Worm (Caenorhabditis elegans) whole organism, L3 larva: Measurements from ENCODE around the gene ergi-2.

Experiments used
- R02D3.7 ChIP-seq: fragments of 150-350 bp; optimal IDR thresholded peaks from 2 replicates; lab custom pipeline; 2014; ENCODE audit warnings: missing biosample characterization, missing genetic modification characterization
- ama-1 ChIP-seq: fragments of 150-350 bp; optimal IDR thresholded peaks from 2 replicates; lab custom pipeline; 2018
- ceh-16 ChIP-seq: sonication (generic microtip); optimal IDR thresholded peaks from 2 replicates; lab custom pipeline; 2017; ENCODE audit warnings: missing biosample characterization, missing genetic modification characterization
- ceh-28 ChIP-seq: fragments of 150-350 bp; optimal IDR thresholded peaks from 2 replicates; lab custom pipeline; 2014; ENCODE audit warnings: missing biosample characterization, missing genetic modification reagents, missing genetic modification characterization
- ceh-82 ChIP-seq: fragments of 150-350 bp; optimal IDR thresholded peaks from 2 replicates; lab custom pipeline; 2014; ENCODE audit warnings: missing biosample characterization, missing genetic modification characterization
- ceh-9 ChIP-seq: sonication (generic microtip); optimal IDR thresholded peaks from 2 replicates; lab custom pipeline; 2018; ENCODE audit warnings: missing biosample characterization, missing genetic modification characterization
- egl-27 ChIP-seq: sonication (generic microtip); optimal IDR thresholded peaks from 4 replicates; lab custom pipeline; 2017; ENCODE audit warnings: missing biosample characterization, missing genetic modification reagents, missing genetic modification characterization
- egl-5 ChIP-seq: fragments of 150-350 bp; optimal IDR thresholded peaks from 2 replicates; lab custom pipeline; 2017; ENCODE audit warnings: missing biosample characterization, missing genetic modification reagents, missing genetic modification characterization, inconsistent platforms
- elt-1 ChIP-seq: fragments of 150-350 bp; optimal IDR thresholded peaks from 2 replicates; lab custom pipeline; 2014; ENCODE audit warnings: missing biosample characterization, missing genetic modification characterization
- elt-2 ChIP-seq: sonication (generic microtip); optimal IDR thresholded peaks from 2 replicates; lab custom pipeline; 2016; ENCODE audit warnings: missing genetic modification reagents, mild to moderate bottlenecking, missing genetic modification characterization, missing compliant biosample characterization
- elt-3 ChIP-seq, 3 experiments: fragments of 150-350 bp in 1 of 3; sonication (generic microtip) in 2 of 3; optimal IDR thresholded peaks; 2 replicates in 2 of 3; 4 replicates in 1 of 3; lab custom pipeline; 2014 to 2017; ENCODE audit warnings: missing biosample characterization in 3 of 3, missing genetic modification characterization in 3 of 3
- fkh-10 ChIP-seq: sonication (generic microtip); optimal IDR thresholded peaks from 2 replicates; lab custom pipeline; 2017; ENCODE audit warnings: missing biosample characterization, missing genetic modification reagents, missing genetic modification characterization
- fkh-2 ChIP-seq: fragments of 150-350 bp; optimal IDR thresholded peaks from 2 replicates; lab custom pipeline; 2014; ENCODE audit warnings: missing biosample characterization, missing genetic modification reagents, missing genetic modification characterization
- fos-1 ChIP-seq: fragments of 150-350 bp; optimal IDR thresholded peaks from 2 replicates; lab custom pipeline; 2014; ENCODE audit warnings: missing biosample characterization, missing genetic modification characterization
- hmg-11 ChIP-seq: sonication (generic microtip); optimal IDR thresholded peaks from 2 replicates; lab custom pipeline; 2016; ENCODE audit warnings: missing genetic modification characterization, missing compliant biosample characterization
- jun-1 ChIP-seq: fragments of 150-350 bp; optimal IDR thresholded peaks from 2 replicates; lab custom pipeline; 2014; ENCODE audit warnings: missing biosample characterization, missing genetic modification reagents, missing genetic modification characterization
- lin-15B ChIP-seq: fragments of 150-350 bp; optimal IDR thresholded peaks from 2 replicates; lab custom pipeline; 2014; ENCODE audit warnings: missing biosample characterization, missing genetic modification characterization
- lin-39 ChIP-seq: fragments of 150-350 bp; optimal IDR thresholded peaks from 2 replicates; lab custom pipeline; 2018; ENCODE audit warnings: missing biosample characterization, missing genetic modification reagents, missing genetic modification characterization
- mdl-1 ChIP-seq: fragments of 150-350 bp; optimal IDR thresholded peaks from 2 replicates; lab custom pipeline; 2014; ENCODE audit warnings: missing biosample characterization, missing genetic modification characterization
- nfya-1 ChIP-seq: sonication (generic microtip); optimal IDR thresholded peaks from 2 replicates; lab custom pipeline; 2017; ENCODE audit warnings: missing genetic modification characterization, mild to moderate bottlenecking, missing compliant biosample characterization, antibody characterized with exemption, moderate library complexity; ENCODE audit not compliant: insufficient read depth
- nhr-11 ChIP-seq: fragments of 150-350 bp; optimal IDR thresholded peaks from 2 replicates; lab custom pipeline; 2014; ENCODE audit warnings: missing biosample characterization, missing genetic modification characterization
- nhr-23 ChIP-seq: fragments of 150-350 bp; optimal IDR thresholded peaks from 2 replicates; lab custom pipeline; 2014; ENCODE audit warnings: missing biosample characterization, missing genetic modification reagents, missing genetic modification characterization
- nhr-237 ChIP-seq: fragments of 150-350 bp; optimal IDR thresholded peaks from 2 replicates; lab custom pipeline; 2014; ENCODE audit warnings: missing biosample characterization, missing genetic modification characterization
- nhr-25 ChIP-seq: sonication (generic microtip); optimal IDR thresholded peaks from 2 replicates; lab custom pipeline; 2017; ENCODE audit warnings: missing biosample characterization, missing genetic modification characterization
- nhr-28 ChIP-seq: fragments of 150-350 bp; optimal IDR thresholded peaks from 2 replicates; lab custom pipeline; 2014; ENCODE audit warnings: missing biosample characterization, missing genetic modification characterization
- nhr-43 ChIP-seq: sonication (generic microtip); optimal IDR thresholded peaks from 2 replicates; lab custom pipeline; 2016; ENCODE audit warnings: mild to moderate bottlenecking, missing genetic modification characterization, missing compliant biosample characterization; ENCODE audit not compliant: poor library complexity, severe bottlenecking
- nhr-67 ChIP-seq: fragments of 150-350 bp; optimal IDR thresholded peaks from 2 replicates; lab custom pipeline; 2014; ENCODE audit warnings: missing biosample characterization, missing genetic modification characterization
- nhr-76 ChIP-seq: fragments of 150-350 bp; sonication (generic microtip); optimal IDR thresholded peaks from 5 replicates; lab custom pipeline; 2014; ENCODE audit warnings: missing biosample characterization, missing genetic modification characterization
- nhr-77 ChIP-seq: fragments of 150-350 bp; optimal IDR thresholded peaks from 2 replicates; lab custom pipeline; 2014; ENCODE audit warnings: missing biosample characterization, missing genetic modification characterization
- pha-4 ChIP-seq: fragments of 150-350 bp; optimal IDR thresholded peaks from 2 replicates; lab custom pipeline; 2014; ENCODE audit warnings: missing biosample characterization, missing genetic modification reagents, missing genetic modification characterization
- pqm-1 ChIP-seq: fragments of 150-350 bp; optimal IDR thresholded peaks from 2 replicates; lab custom pipeline; 2017; ENCODE audit warnings: missing biosample characterization, missing genetic modification characterization, inconsistent platforms
- sea-2 ChIP-seq: fragments of 150-350 bp; sonication (generic microtip); optimal IDR thresholded peaks from 4 replicates; lab custom pipeline; 2014; ENCODE audit warnings: missing biosample characterization, missing genetic modification reagents, missing genetic modification characterization
- skn-1 ChIP-seq: fragments of 150-350 bp; optimal IDR thresholded peaks from 2 replicates; lab custom pipeline; 2014; ENCODE audit warnings: missing biosample characterization, missing genetic modification characterization
- snpc-4 ChIP-seq: fragments of 150-350 bp; optimal IDR thresholded peaks from 2 replicates; lab custom pipeline; 2014; ENCODE audit warnings: missing biosample characterization, missing genetic modification characterization
- tbx-2 ChIP-seq: sonication (generic microtip); optimal IDR thresholded peaks from 2 replicates; lab custom pipeline; 2016; ENCODE audit warnings: mild to moderate bottlenecking, missing genetic modification characterization, missing compliant biosample characterization
- unc-39 ChIP-seq: sonication (generic microtip); optimal IDR thresholded peaks from 4 replicates; lab custom pipeline; 2017; ENCODE audit warnings: missing biosample characterization, missing genetic modification characterization
- zag-1 ChIP-seq: fragments of 150-350 bp; optimal IDR thresholded peaks from 2 replicates; lab custom pipeline; 2014; ENCODE audit warnings: missing biosample characterization, missing genetic modification characterization
- ztf-11 ChIP-seq: fragments of 150-350 bp; optimal IDR thresholded peaks from 2 replicates; lab custom pipeline; 2014; ENCODE audit warnings: missing biosample characterization, missing genetic modification characterization
- ztf-4 ChIP-seq: fragments of 150-350 bp; optimal IDR thresholded peaks from 2 replicates; lab custom pipeline; 2014; ENCODE audit warnings: missing biosample characterization, missing genetic modification characterization

The ergi-2 gene

DNA sequence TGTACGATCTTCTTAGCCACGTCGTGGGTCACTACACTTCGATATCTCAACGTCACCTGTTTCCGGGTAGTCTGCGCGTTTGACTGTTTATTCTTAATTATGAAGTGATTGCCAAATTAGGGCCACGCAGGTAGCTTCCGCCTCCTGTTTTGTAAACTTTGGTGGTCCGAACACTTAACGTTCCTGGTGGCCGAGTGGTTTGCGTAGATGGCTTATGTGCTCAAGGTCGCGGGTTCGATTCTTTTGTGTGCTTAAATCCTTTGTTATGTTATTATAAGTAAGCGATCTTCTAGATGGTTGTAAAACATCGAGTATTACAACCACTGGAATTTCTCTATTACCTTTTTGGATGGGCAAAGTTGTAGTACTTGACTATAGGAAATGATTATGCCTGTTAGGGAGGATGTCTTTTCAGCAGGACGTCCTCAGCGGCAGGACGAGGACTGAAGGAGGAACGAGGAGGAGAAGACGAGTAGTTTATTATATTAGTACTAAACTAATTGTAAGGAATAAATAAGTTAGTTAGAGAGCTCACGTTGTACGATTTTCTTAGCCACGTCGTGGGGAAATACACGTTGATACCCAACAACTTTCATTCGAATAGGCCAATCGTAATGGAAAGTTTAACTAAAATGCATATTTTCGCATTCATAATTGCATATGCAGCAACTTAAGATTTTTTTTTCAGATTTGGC is 30.1 kb downstream of the ergi-2 start:
- no peak for TF ChIP-seq egl-27
- TF ChIP-seq zag-1 (tag; lab: Kevin White, UChicago): no peak
- no peak for TF ChIP-seq mdl-1 (tag; lab: Kevin White, UChicago)
- no peak for TF ChIP-seq pqm-1
- no peak for TF ChIP-seq fkh-10 (GFP tag; lab: Kevin White, UChicago)
- TF ChIP-seq nhr-11 (tag; lab: Kevin White, UChicago): no peak
- TF ChIP-seq ztf-4 (tag; lab: Kevin White, UChicago): no peak
- TF ChIP-seq ceh-9 (tag; lab: Kevin White, UChicago): no peak
- no peak for TF ChIP-seq nhr-76
- no peak for TF ChIP-seq pha-4 (tag; lab: Kevin White, UChicago)
- TF ChIP-seq sea-2 (GFP tag; lab: Kevin White, UChicago): no peak
- no peak for TF ChIP-seq elt-2 (tag; lab: Kevin White, UChicago)
- no peak for TF ChIP-seq ceh-82 (tag; lab: Kevin White, UChicago)
- TF ChIP-seq lin-15B (tag; lab: Kevin White, UChicago): no peak
- TF ChIP-seq skn-1: no peak
- TF ChIP-seq nhr-67 (tag; lab: Kevin White, UChicago): no peak
- no peak for TF ChIP-seq nhr-28

DNA sequence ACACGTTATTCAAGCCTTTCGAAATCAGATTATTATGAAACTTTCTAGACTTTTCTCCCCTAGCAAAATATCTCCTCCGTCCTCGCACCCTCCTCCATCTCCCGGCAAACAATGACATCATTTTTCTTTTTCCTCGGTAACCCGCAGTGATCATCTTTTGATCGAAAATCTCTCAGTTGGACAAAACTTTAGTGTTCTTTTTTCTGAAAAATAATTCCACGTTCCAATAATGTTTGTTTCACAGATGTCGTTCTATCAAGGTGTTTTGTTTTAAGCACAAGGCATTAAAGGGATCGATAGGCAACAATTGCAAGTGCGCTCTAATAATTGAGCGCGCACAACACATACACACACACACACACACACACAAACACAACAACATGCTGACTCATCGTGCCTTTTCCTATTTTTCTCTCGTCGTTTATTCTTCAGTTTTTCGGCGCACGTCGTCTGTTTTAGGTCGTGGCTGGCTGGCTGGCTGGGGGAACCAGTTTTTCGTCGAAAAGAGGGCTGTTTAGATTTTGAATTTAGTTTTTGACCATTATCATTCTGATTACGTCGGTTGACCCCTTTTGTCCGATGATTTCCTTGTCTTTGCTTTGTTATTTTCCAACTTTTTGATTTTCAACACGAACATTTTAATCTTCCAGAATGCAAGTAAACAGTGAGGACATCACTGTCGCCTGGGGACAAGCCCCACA is 31.5 kb downstream of the ergi-2 start, which contains the start of gene F20D1.3:
Gene F20D1.3 (plus strand): TSS at position 651 of the 701 bp plus-strand sequence.
- TF ChIP-seq fos-1 (tag; lab: Kevin White, UChicago): peak; percentile 95
- TF ChIP-seq ama-1 (lab: Kevin White, UChicago): peak; percentile 12
- TF ChIP-seq sea-2 (GFP tag; lab: Kevin White, UChicago): no peak
- TF ChIP-seq elt-2 (tag; lab: Kevin White, UChicago): peak; percentile 24
- TF ChIP-seq ztf-11 (tag; lab: Kevin White, UChicago): no peak
- TF ChIP-seq nhr-237 (tag; lab: Kevin White, UChicago): no peak
- no peak for TF ChIP-seq ceh-16
- TF ChIP-seq lin-39 (tag; lab: Kevin White, UChicago): peak; percentile 46
- TF ChIP-seq nhr-23 (tag; lab: Kevin White, UChicago): peak; percentile 76
- peak; percentile 42 for TF ChIP-seq snpc-4 (tag; lab: Kevin White, UChicago)
- no peak for TF ChIP-seq unc-39 (tag; lab: Kevin White, UChicago)
- peak; percentile 64 for TF ChIP-seq nfya-1
- peak; percentile 64 for TF ChIP-seq hmg-11
- peak; percentile 55 for TF ChIP-seq pha-4 (tag; lab: Kevin White, UChicago)
- TF ChIP-seq mdl-1 (tag; lab: Kevin White, UChicago): peak; percentile 9
- peak; percentile 58 for TF ChIP-seq nhr-25
- TF ChIP-seq lin-15B (tag; lab: Kevin White, UChicago): peak; percentile 20
- peak; percentile 49 for TF ChIP-seq skn-1
- TF ChIP-seq jun-1 (tag; lab: Kevin White, UChicago): peak; percentile 74
- peak; percentile 76 for TF ChIP-seq ceh-28 (tag; lab: Kevin White, UChicago)
- peak; percentile 79 for TF ChIP-seq egl-5 (tag; lab: Kevin White, UChicago)
- TF ChIP-seq nhr-43: peak; percentile 41

DNA sequence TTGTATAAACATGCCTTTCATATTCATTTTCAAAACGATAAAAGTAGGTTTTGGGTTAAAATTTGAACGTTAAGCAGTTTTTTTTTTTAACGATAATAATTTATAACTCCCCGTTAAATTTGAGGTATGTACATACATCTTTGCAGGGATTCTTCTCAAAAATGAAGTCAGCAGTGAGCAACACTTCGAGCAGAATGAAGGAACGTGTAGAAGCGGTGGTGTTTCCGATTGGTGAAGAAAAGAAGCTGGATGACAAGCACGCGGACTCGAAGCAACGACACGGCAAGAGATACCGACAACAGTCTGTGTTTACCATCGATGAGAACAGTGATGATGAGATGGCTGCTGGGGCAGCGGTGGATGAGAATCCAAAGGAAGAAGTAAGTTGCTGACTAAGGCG is 34.0 kb downstream of the ergi-2 start:
- TF ChIP-seq nhr-25: no peak
- no peak for TF ChIP-seq elt-3 (tag; optimal IDR thresholded peaks at IDR 0.05; lab: Kevin White, UChicago)
- TF ChIP-seq nhr-77: no peak
- no peak for TF ChIP-seq egl-5 (tag; lab: Kevin White, UChicago)
- no peak for TF ChIP-seq ceh-28 (tag; lab: Kevin White, UChicago)
- no peak for TF ChIP-seq ztf-4 (tag; lab: Kevin White, UChicago)
- no peak for TF ChIP-seq R02D3.7 (tag; lab: Kevin White, UChicago)
- TF ChIP-seq mdl-1 (tag; lab: Kevin White, UChicago): no peak
- no peak for TF ChIP-seq hmg-11
- no peak for TF ChIP-seq fkh-2 (tag; lab: Kevin White, UChicago)
- TF ChIP-seq snpc-4 (tag; lab: Kevin White, UChicago): no peak
- no peak for TF ChIP-seq tbx-2 (tag; lab: Kevin White, UChicago)
- no peak for TF ChIP-seq nhr-11 (tag; lab: Kevin White, UChicago)
- no peak for TF ChIP-seq elt-1
- no peak for TF ChIP-seq ceh-9 (tag; lab: Kevin White, UChicago)
- TF ChIP-seq jun-1 (tag; lab: Kevin White, UChicago): no peak
- TF ChIP-seq lin-39 (tag; lab: Kevin White, UChicago): no peak
- no peak for TF ChIP-seq ztf-11 (tag; lab: Kevin White, UChicago)
- TF ChIP-seq ceh-82 (tag; lab: Kevin White, UChicago): no peak
